Fruit fly (Drosophila melanogaster) whole organism, prepupa: ENCODE results near the gene CG44355.

Source experiments
- Blimp-1 ChIP-seq: fragments of 200-800 bp; sonication (Bioruptor generic); optimal IDR thresholded peaks from 3 replicates; lab custom pipeline; 2017; ENCODE audit warnings: missing biosample characterization, missing genetic modification characterization, mild to moderate bottlenecking, moderate library complexity, missing genetic modification reagents
- CG10631 ChIP-seq: fragments of 200-800 bp; sonication (Bioruptor generic); optimal IDR thresholded peaks from 2 replicates; lab custom pipeline; 2016; ENCODE audit warnings: missing biosample characterization, missing genetic modification characterization
- CG11294 ChIP-seq: fragments of 200-800 bp; sonication (Bioruptor generic); IDR thresholded peaks from 2 replicates; pipeline ENCODE4 v1.3.6; 2022; ENCODE audit warnings: missing biosample characterization, missing genetic modification characterization
- CG11762 ChIP-seq: fragments of 200-800 bp; sonication (Bioruptor generic); optimal IDR thresholded peaks from 3 replicates; lab custom pipeline; 2016; ENCODE audit warnings: missing biosample characterization, missing genetic modification characterization; ENCODE audit not compliant: insufficient read depth
- CG11902 ChIP-seq: fragments of 200-800 bp; sonication (Bioruptor generic); optimal IDR thresholded peaks from 3 replicates; lab custom pipeline; 2016; ENCODE audit warnings: missing biosample characterization, missing genetic modification characterization
- CG15336 ChIP-seq: fragments of 200-800 bp; sonication (Bioruptor generic); IDR thresholded peaks from 2 replicates; pipeline ENCODE4 v1.3.6; 2022; ENCODE audit warnings: missing biosample characterization, missing genetic modification characterization
- CG1621 ChIP-seq: fragments of 200-800 bp; sonication (Bioruptor generic); optimal IDR thresholded peaks from 3 replicates; lab custom pipeline; 2018; ENCODE audit warnings: missing biosample characterization, mild to moderate bottlenecking, missing genetic modification characterization
- CG16779 ChIP-seq: fragments of 200-800 bp; sonication (Bioruptor generic); optimal IDR thresholded peaks from 3 replicates; lab custom pipeline; 2017; ENCODE audit warnings: missing biosample characterization, mild to moderate bottlenecking, missing genetic modification characterization
- CG3032 ChIP-seq: fragments of 200-800 bp; optimal IDR thresholded peaks from 2 replicates; lab custom pipeline; 2019; ENCODE audit warnings: missing biosample characterization, mild to moderate bottlenecking, missing genetic modification characterization, moderate library complexity
- CG4318 ChIP-seq: fragments of 200-800 bp; sonication (Bioruptor generic); optimal IDR thresholded peaks from 3 replicates; lab custom pipeline; 2017; ENCODE audit warnings: missing biosample characterization, mild to moderate bottlenecking, missing genetic modification characterization
- CG6163 ChIP-seq: fragments of 200-800 bp; sonication (Bioruptor generic); IDR thresholded peaks from 3 replicates; pipeline ENCODE4 v1.3.6; 2022; ENCODE audit warnings: missing biosample characterization, missing genetic modification characterization
- CG6792 ChIP-seq: fragments of 200-800 bp; sonication (Bioruptor generic); optimal IDR thresholded peaks from 3 replicates; lab custom pipeline; 2016; ENCODE audit warnings: missing biosample characterization, missing genetic modification characterization
- CG6854 ChIP-seq: fragments of 200-800 bp; sonication (Bioruptor generic); optimal IDR thresholded peaks from 2 replicates; lab custom pipeline; 2017; ENCODE audit warnings: missing biosample characterization, mild to moderate bottlenecking, missing genetic modification characterization
- CG7368 ChIP-seq: fragments of 200-800 bp; sonication (Bioruptor generic); optimal IDR thresholded peaks from 3 replicates; lab custom pipeline; 2016; ENCODE audit warnings: missing biosample characterization, missing genetic modification characterization
- CG8119 ChIP-seq: fragments of 200-800 bp; sonication (Bioruptor generic); IDR thresholded peaks from 3 replicates; pipeline ENCODE4 v1.3.6; 2022; ENCODE audit warnings: missing biosample characterization, missing genetic modification characterization
- CG8319 ChIP-seq: fragments of 200-800 bp; sonication (Bioruptor generic); optimal IDR thresholded peaks from 3 replicates; lab custom pipeline; 2016; ENCODE audit warnings: missing biosample characterization, missing genetic modification characterization
- CG9139 ChIP-seq: fragments of 200-800 bp; sonication (Bioruptor generic); optimal IDR thresholded peaks from 3 replicates; lab custom pipeline; 2017; ENCODE audit warnings: missing biosample characterization, mild to moderate bottlenecking, missing genetic modification characterization
- Eip75B ChIP-seq: fragments of 200-800 bp; sonication (Bioruptor generic); optimal IDR thresholded peaks from 3 replicates; lab custom pipeline; 2016; ENCODE audit warnings: missing biosample characterization, missing genetic modification characterization
- Eip78C ChIP-seq: fragments of 200-800 bp; sonication (Bioruptor generic); peaks from one replicate; lab custom pipeline; 2016; ENCODE audit warnings: missing biosample characterization, missing genetic modification characterization
- Ets21C ChIP-seq: fragments of 200-800 bp; sonication (Bioruptor generic); optimal IDR thresholded peaks from 3 replicates; lab custom pipeline; 2016; ENCODE audit warnings: missing biosample characterization, missing genetic modification characterization
- Gug ChIP-seq: fragments of 200-800 bp; sonication (Bioruptor generic); IDR thresholded peaks from 2 replicates; pipeline ENCODE4 v1.3.6; 2022; ENCODE audit warnings: missing biosample characterization, missing genetic modification characterization
- Hr39 ChIP-seq: fragments of 200-800 bp; sonication (Bioruptor generic); optimal IDR thresholded peaks from 2 replicates; lab custom pipeline; 2016; ENCODE audit warnings: missing biosample characterization, missing genetic modification characterization
- Hr4 ChIP-seq: fragments of 200-800 bp; sonication (Bioruptor generic); optimal IDR thresholded peaks from 3 replicates; lab custom pipeline; 2016; ENCODE audit warnings: missing biosample characterization, missing genetic modification characterization
- OdsH ChIP-seq: fragments of 200-800 bp; sonication (Bioruptor generic); optimal IDR thresholded peaks from 3 replicates; lab custom pipeline; 2016; ENCODE audit warnings: missing biosample characterization, missing genetic modification characterization
- Smox ChIP-seq: fragments of 200-800 bp; sonication (Bioruptor generic); optimal IDR thresholded peaks from 3 replicates; lab custom pipeline; 2016; ENCODE audit warnings: missing biosample characterization, missing genetic modification characterization
- Sox102F ChIP-seq: fragments of 200-800 bp; sonication (Bioruptor generic); optimal IDR thresholded peaks from 2 replicates; lab custom pipeline; 2016; ENCODE audit warnings: missing biosample characterization, mild to moderate bottlenecking, missing genetic modification characterization
- Sox14 ChIP-seq: fragments of 200-800 bp; sonication (Bioruptor generic); optimal IDR thresholded peaks from 3 replicates; lab custom pipeline; 2016; ENCODE audit warnings: missing biosample characterization, missing genetic modification characterization
- achi ChIP-seq: fragments of 200-800 bp; sonication (Bioruptor generic); optimal IDR thresholded peaks from 3 replicates; lab custom pipeline; 2016; ENCODE audit warnings: missing biosample characterization, missing genetic modification characterization
- acj6 ChIP-seq: fragments of 200-800 bp; sonication (Bioruptor generic); optimal IDR thresholded peaks from 3 replicates; lab custom pipeline; 2016; ENCODE audit warnings: missing biosample characterization, missing genetic modification characterization
- cyc ChIP-seq: fragments of 200-800 bp; sonication (Bioruptor generic); optimal IDR thresholded peaks from 3 replicates; lab custom pipeline; 2016; ENCODE audit warnings: missing biosample characterization, missing genetic modification characterization
- dac ChIP-seq: fragments of 200-800 bp; sonication (Bioruptor generic); optimal IDR thresholded peaks from 2 replicates; lab custom pipeline; 2017; ENCODE audit warnings: missing biosample characterization, mild to moderate bottlenecking, missing genetic modification characterization
- dsx ChIP-seq: fragments of 200-800 bp; optimal IDR thresholded peaks from 3 replicates; lab custom pipeline; 2019; ENCODE audit warnings: missing biosample characterization, mild to moderate bottlenecking, missing genetic modification characterization, moderate library complexity; ENCODE audit not compliant: poor library complexity, severe bottlenecking
- esn ChIP-seq: fragments of 200-800 bp; sonication (Bioruptor generic); optimal IDR thresholded peaks from 2 replicates; lab custom pipeline; 2016; ENCODE audit warnings: missing biosample characterization, mild to moderate bottlenecking, missing genetic modification characterization, moderate library complexity
- fd59A ChIP-seq: fragments of 200-800 bp; sonication (Bioruptor generic); optimal IDR thresholded peaks from 2 replicates; lab custom pipeline; 2017; ENCODE audit warnings: missing biosample characterization, mild to moderate bottlenecking, missing genetic modification characterization, missing genetic modification reagents
- fd85E ChIP-seq: fragments of 200-800 bp; sonication (Bioruptor generic); optimal IDR thresholded peaks from 3 replicates; lab custom pipeline; 2016; ENCODE audit warnings: missing biosample characterization, missing genetic modification characterization
- fkh ChIP-seq: fragments of 200-800 bp; sonication (Bioruptor generic); optimal IDR thresholded peaks from 3 replicates; lab custom pipeline; 2017; ENCODE audit warnings: missing biosample characterization, mild to moderate bottlenecking, missing genetic modification characterization, moderate library complexity
- net ChIP-seq: fragments of 200-800 bp; sonication (Bioruptor generic); optimal IDR thresholded peaks from 3 replicates; lab custom pipeline; 2016; ENCODE audit warnings: missing biosample characterization, missing genetic modification characterization
- pdm3 ChIP-seq: fragments of 200-800 bp; sonication (Bioruptor generic); optimal IDR thresholded peaks from 3 replicates; lab custom pipeline; 2016; ENCODE audit warnings: missing biosample characterization, missing genetic modification characterization
- salr ChIP-seq, 2 experiments: fragments of 200-800 bp; sonication (Bioruptor generic); optimal IDR thresholded peaks; 3 replicates each; lab custom pipeline; 2016 to 2018; ENCODE audit warnings: missing biosample characterization in 2 of 2, missing genetic modification characterization in 2 of 2, mild to moderate bottlenecking in 1 of 2
- spab ChIP-seq: fragments of 200-800 bp; sonication (Bioruptor generic); optimal IDR thresholded peaks from 2 replicates; lab custom pipeline; 2017; ENCODE audit warnings: missing biosample characterization, mild to moderate bottlenecking, missing genetic modification characterization, missing genetic modification reagents
- ss ChIP-seq, 2 experiments: fragments of 200-800 bp; sonication (Bioruptor generic); optimal IDR thresholded peaks; 2 replicates in 1 of 2; 3 replicates in 1 of 2; lab custom pipeline; 2017 to 2018; ENCODE audit warnings: mild to moderate bottlenecking in 2 of 2, missing biosample characterization in 2 of 2, missing genetic modification characterization in 2 of 2, moderate library complexity in 1 of 2
- topi ChIP-seq: fragments of 200-800 bp; sonication (Bioruptor generic); optimal IDR thresholded peaks from 3 replicates; lab custom pipeline; 2016; ENCODE audit warnings: missing biosample characterization, missing genetic modification characterization
- vri ChIP-seq: fragments of 200-800 bp; sonication (Bioruptor generic); optimal IDR thresholded peaks from 3 replicates; lab custom pipeline; 2016; ENCODE audit warnings: missing biosample characterization, mild to moderate bottlenecking, missing genetic modification characterization

The CG44355 gene

DNA sequence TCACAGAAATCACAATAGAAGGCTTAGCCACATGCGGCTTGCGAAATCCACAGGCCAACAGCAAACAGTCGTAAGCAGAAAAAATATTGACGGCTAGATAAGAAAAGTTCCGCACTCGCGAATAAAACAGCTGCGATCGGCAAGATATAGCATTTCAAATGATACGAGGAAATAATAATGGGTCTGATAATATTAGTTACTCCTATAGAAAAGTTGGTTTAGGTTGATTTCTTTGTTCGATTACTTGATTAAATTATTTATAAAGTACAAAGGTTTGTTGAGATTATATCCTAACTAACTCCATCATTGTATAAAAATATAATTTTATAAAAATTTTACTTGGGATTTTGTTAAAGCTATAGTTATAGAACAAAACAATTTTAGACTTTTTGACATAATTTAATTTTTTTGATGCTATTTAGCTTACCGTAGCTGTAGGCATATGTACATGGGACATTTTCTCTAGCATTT is 35.0 kb upstream of the CG44355 start (continued):
- TF ChIP-seq CG15336 (GFP tag; lab: Robert Waterston, UW): no peak; the same call in 1 of the 2 replicates
- TF ChIP-seq Smox (GFP tag; lab: Kevin White, UChicago): peak; percentile 43
- no peak for TF ChIP-seq CG11762 (GFP tag; lab: Kevin White, UChicago)
- no peak for TF ChIP-seq CG11294
- peak; percentile 30 for TF ChIP-seq CG10631 (GFP tag; lab: Kevin White, UChicago)
- no peak for TF ChIP-seq topi (GFP tag; lab: Kevin White, UChicago)
- TF ChIP-seq CG1621 (tag; lab: Kevin White, UChicago): no peak
- no peak for TF ChIP-seq CG4318 (GFP tag; lab: Kevin White, UChicago)
- no peak for TF ChIP-seq Gug (GFP tag; lab: Robert Waterston, UW)
- peak; percentile 50 for TF ChIP-seq achi (GFP tag; lab: Kevin White, UChicago)
- TF ChIP-seq Sox102F: no peak
- no peak for TF ChIP-seq dac (GFP tag; lab: Kevin White, UChicago)
- TF ChIP-seq net: peak; percentile 59
- TF ChIP-seq, all 60 proteins: peak for 27

DNA sequence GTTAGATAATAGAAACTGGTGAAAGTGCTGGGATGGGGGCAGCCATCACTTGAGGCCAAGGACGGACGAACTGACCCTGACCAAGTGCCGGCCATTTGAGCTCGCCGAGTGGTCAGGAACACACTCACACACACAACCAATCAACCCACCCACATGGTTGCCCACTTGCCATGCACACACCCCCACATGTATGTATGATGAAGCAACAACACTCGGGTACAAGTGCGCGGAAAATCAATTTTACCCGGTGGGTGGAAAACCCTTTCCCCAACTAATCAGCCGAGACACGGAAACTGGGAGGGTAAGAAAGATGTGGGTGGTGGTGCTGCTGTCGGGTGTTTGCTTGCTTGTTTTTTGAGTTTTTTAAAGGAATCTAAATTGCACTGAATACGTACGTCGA is 34.1 kb upstream of the CG44355 start:
- no peak for TF ChIP-seq CG4318 (GFP tag; lab: Kevin White, UChicago)
- no peak for TF ChIP-seq dsx (GFP tag; lab: Kevin White, UChicago)
- TF ChIP-seq ss (GFP tag; optimal IDR thresholded peaks at IDR 0.05; lab: Kevin White, UChicago): no peak
- TF ChIP-seq cyc: no peak
- TF ChIP-seq vri (GFP tag; lab: Kevin White, UChicago): no peak
- no peak for TF ChIP-seq fd59A (GFP tag; lab: Kevin White, UChicago)
- no peak for TF ChIP-seq dac (GFP tag; lab: Kevin White, UChicago)

dm6 chr3L:12277054-12277879 is 33.3 kb upstream of the CG44355 start, which contains the start of the genes Sms and INPP5E:
TSS of gene Sms (minus strand) at chr3L:12277251.
TSS of gene INPP5E (plus strand) at chr3L:12277655.
- TF ChIP-seq achi (GFP tag; lab: Kevin White, UChicago) (peak; percentile 54), CG9139 (GFP tag; lab: Kevin White, UChicago) (no peak), CG3032 (tag; lab: Kevin White, UChicago) (peak; percentile 50), Eip75B (GFP tag; lab: Kevin White, UChicago) (no peak), ss (GFP tag; optimal IDR thresholded peaks at IDR 0.05; lab: Kevin White, UChicago) (peak in 1 of 2 experiments; percentile 28), Smox (GFP tag; lab: Kevin White, UChicago) (peak; percentile 25), Eip78C (GFP tag; lab: Kevin White, UChicago) (peak; percentile 61), CG6163 (GFP tag; lab: Robert Waterston, UW) (peak; percentile 37; the same call in 1 of the 3 replicates), CG10631 (GFP tag; lab: Kevin White, UChicago) (peak; percentile 66), Hr4 (peak; percentile 47), CG15336 (GFP tag; lab: Robert Waterston, UW) (no peak), CG8119 (GFP tag; lab: Robert Waterston, UW) (no peak), CG16779 (tag; lab: Kevin White, UChicago) (no peak), pdm3 (peak; percentile 52), vri (GFP tag; lab: Kevin White, UChicago) (no peak), net (no peak), CG6792 (no peak), cyc (peak; percentile 38), Gug (GFP tag; lab: Robert Waterston, UW) (no peak), CG6854 (GFP tag; lab: Kevin White, UChicago) (no peak), CG7368 (GFP tag; lab: Kevin White, UChicago) (no peak), salr (GFP tag; optimal IDR thresholded peaks at IDR 0.05; lab: Kevin White, UChicago) (peak in 1 of 2 experiments; percentile 56), acj6 (GFP tag; lab: Kevin White, UChicago) (peak; percentile 55), CG11902 (GFP tag; lab: Kevin White, UChicago) (peak; percentile 42), fkh (GFP tag; lab: Kevin White, UChicago) (no peak), dac (GFP tag; lab: Kevin White, UChicago) (peak; percentile 10), esn (peak; percentile 52), Sox14 (GFP tag; lab: Kevin White, UChicago) (peak; percentile 11), spab (GFP tag; lab: Kevin White, UChicago) (no peak), CG8319 (GFP tag; lab: Kevin White, UChicago) (no peak), Ets21C (no peak), CG11294 (no peak; the same call in 1 of the 2 replicates), Hr39 (GFP tag; lab: Kevin White, UChicago) (peak; percentile 34), Blimp-1 (GFP tag; lab: Kevin White, UChicago) (no peak), fd85E (GFP tag; lab: Kevin White, UChicago) (no peak), topi (GFP tag; lab: Kevin White, UChicago) (peak; percentile 28), OdsH (GFP tag; lab: Kevin White, UChicago) (peak; percentile 52), fd59A (GFP tag; lab: Kevin White, UChicago) (no peak)
